Worm (Caenorhabditis elegans) whole organism, L3 larva: Measurements from ENCODE around the gene T05B4.10.

Experiments used
- ama-1 ChIP-seq: fragments of 150-350 bp; optimal IDR thresholded peaks from 2 replicates; lab custom pipeline; 2018
- daf-12 ChIP-seq: fragments of 150-350 bp; optimal IDR thresholded peaks from 2 replicates; lab custom pipeline; 2014; ENCODE audit warnings: missing biosample characterization, missing genetic modification reagents, missing genetic modification characterization
- elt-2 ChIP-seq: sonication (generic microtip); optimal IDR thresholded peaks from 2 replicates; lab custom pipeline; 2016; ENCODE audit warnings: missing genetic modification reagents, mild to moderate bottlenecking, missing genetic modification characterization, missing compliant biosample characterization
- elt-3 ChIP-seq, 3 experiments: fragments of 150-350 bp in 1 of 3; sonication (generic microtip) in 2 of 3; optimal IDR thresholded peaks; 2 replicates in 2 of 3; 4 replicates in 1 of 3; lab custom pipeline; 2014 to 2017; ENCODE audit warnings: missing biosample characterization in 3 of 3, missing genetic modification characterization in 3 of 3
- nhr-12 ChIP-seq: fragments of 150-350 bp; optimal IDR thresholded peaks from 2 replicates; lab custom pipeline; 2014; ENCODE audit warnings: missing biosample characterization, missing genetic modification characterization
- snpc-4 ChIP-seq: fragments of 150-350 bp; optimal IDR thresholded peaks from 2 replicates; lab custom pipeline; 2014; ENCODE audit warnings: missing biosample characterization, missing genetic modification characterization
- unc-62 ChIP-seq: fragments of 150-350 bp; sonication (generic microtip); optimal IDR thresholded peaks from 4 replicates; lab custom pipeline; 2014; ENCODE audit warnings: missing biosample characterization, missing genetic modification reagents, missing genetic modification characterization

- TF ChIP-seq nhr-12 (tag; lab: Kevin White, UChicago) (no peak), elt-2 (no peak), unc-62 (GFP tag; lab: Kevin White, UChicago) (no peak), elt-3 (tag; optimal IDR thresholded peaks at IDR 0.05; lab: Kevin White, UChicago) (no peak), daf-12 (no peak), ama-1 (lab: Kevin White, UChicago) (no peak), snpc-4 (tag; lab: Kevin White, UChicago) (no peak)
These were observed 47.1 kb downstream of the T05B4.10 start, which contains the start of gene otpl-2 for ce11 chrV:4073455-4073854.
